Worm (Caenorhabditis elegans) whole organism, young adult: ENCODE results near the gene mat-2.

Experiments used
- B0019.2 ChIP-seq: fragments of 200-800 bp; sonication (Bioruptor generic); conservative IDR thresholded peaks from 2 replicates; pipeline ENCODE4 v1.3.6; 2022; ENCODE audit warnings: missing genetic modification reagents, missing genetic modification characterization, missing compliant biosample characterization
- B0035.1 ChIP-seq: sonication (generic microtip); optimal IDR thresholded peaks from 2 replicates; lab custom pipeline; 2016; ENCODE audit warnings: missing genetic modification characterization, mild to moderate bottlenecking, missing compliant biosample characterization, missing genotype, missing genetic modification reagents
- B0261.1 ChIP-seq: sonication (generic microtip); optimal IDR thresholded peaks from 2 replicates; lab custom pipeline; 2016; ENCODE audit warnings: mild to moderate bottlenecking, missing genetic modification characterization, moderate library complexity, missing compliant biosample characterization
- D2030.7 ChIP-seq: fragments of 200-800 bp; sonication (Bioruptor generic); IDR thresholded peaks from 2 replicates; pipeline ENCODE4 v1.3.6; 2022; ENCODE audit warnings: missing genetic modification reagents, missing genetic modification characterization, missing compliant biosample characterization
- F23B12.7 ChIP-seq: sonication (generic microtip); optimal IDR thresholded peaks from 2 replicates; lab custom pipeline; 2017; ENCODE audit warnings: missing genetic modification characterization, mild to moderate bottlenecking, missing compliant biosample characterization, antibody characterized with exemption, moderate library complexity; ENCODE audit not compliant: insufficient read depth
- F52B5.7 ChIP-seq: sonication (generic microtip); optimal IDR thresholded peaks from 2 replicates; lab custom pipeline; 2016; ENCODE audit warnings: mild to moderate bottlenecking, missing genetic modification characterization, missing compliant biosample characterization
- K11D2.4 ChIP-seq: fragments of 200-800 bp; sonication (Bioruptor generic); IDR thresholded peaks from 2 replicates; pipeline ENCODE4 v1.3.6; 2022; ENCODE audit warnings: missing genetic modification reagents, missing genetic modification characterization, missing compliant biosample characterization
- K12H6.12 ChIP-seq: fragments of 200-800 bp; sonication (Bioruptor generic); optimal IDR thresholded peaks from 2 replicates; lab custom pipeline; 2018; ENCODE audit warnings: mild to moderate bottlenecking, missing genetic modification characterization, missing compliant biosample characterization
- T07F8.4 ChIP-seq: sonication (generic microtip); optimal IDR thresholded peaks from 2 replicates; lab custom pipeline; 2016; ENCODE audit warnings: mild to moderate bottlenecking, missing genetic modification characterization, moderate library complexity, missing compliant biosample characterization
- Y67H2A.10 ChIP-seq: fragments of 200-800 bp; sonication (Bioruptor generic); conservative IDR thresholded peaks from 2 replicates; pipeline ENCODE4 v1.3.6; 2022; ENCODE audit warnings: missing genetic modification reagents, missing genetic modification characterization, missing compliant biosample characterization
- Y79H2A.3 ChIP-seq: fragments of 200-800 bp; sonication (Bioruptor generic); conservative IDR thresholded peaks from 2 replicates; pipeline ENCODE4 v1.3.6; 2022; ENCODE audit warnings: missing genetic modification reagents, missing genetic modification characterization, missing compliant biosample characterization
- aptf-2 ChIP-seq: fragments of 200-800 bp; sonication (Bioruptor generic); conservative IDR thresholded peaks from 2 replicates; pipeline ENCODE4 v1.3.6; 2022; ENCODE audit warnings: missing genetic modification reagents, missing genetic modification characterization, missing compliant biosample characterization
- athp-1 ChIP-seq: sonication (generic microtip); optimal IDR thresholded peaks from 2 replicates; lab custom pipeline; 2017; ENCODE audit warnings: mild to moderate bottlenecking, missing genetic modification characterization, missing compliant biosample characterization
- attf-6 ChIP-seq: fragments of 200-800 bp; sonication (Bioruptor generic); IDR thresholded peaks from 2 replicates; pipeline ENCODE4 v1.3.6; 2022; ENCODE audit warnings: missing genetic modification reagents, missing genetic modification characterization, missing compliant biosample characterization
- bed-2 ChIP-seq: fragments of 200-800 bp; sonication (Bioruptor generic); IDR thresholded peaks from 2 replicates; pipeline ENCODE4 v1.3.6; 2022; ENCODE audit warnings: missing genetic modification reagents, missing genetic modification characterization, missing compliant biosample characterization
- cebp-2 ChIP-seq: fragments of 200-800 bp; sonication (Bioruptor generic); IDR thresholded peaks from 2 replicates; pipeline ENCODE4 v1.3.6; 2022; ENCODE audit warnings: missing genetic modification characterization, missing compliant biosample characterization
- ceh-40 ChIP-seq: fragments of 200-800 bp; sonication (Bioruptor generic); IDR thresholded peaks from 2 replicates; pipeline ENCODE4 v1.3.6; 2022; ENCODE audit warnings: missing genetic modification characterization, missing compliant biosample characterization
- chd-7 ChIP-seq: sonication (generic microtip); optimal IDR thresholded peaks from 2 replicates; lab custom pipeline; 2016; ENCODE audit warnings: mild to moderate bottlenecking, missing genetic modification characterization, moderate library complexity, missing compliant biosample characterization
- dpff-1 ChIP-seq: sonication (generic microtip); optimal IDR thresholded peaks from 2 replicates; lab custom pipeline; 2017; ENCODE audit warnings: mild to moderate bottlenecking, missing genetic modification characterization, missing compliant biosample characterization
- efl-1 ChIP-seq: fragments of 150-350 bp; optimal IDR thresholded peaks from 2 replicates; lab custom pipeline; 2014; ENCODE audit warnings: missing biosample characterization, missing genetic modification reagents, missing genetic modification characterization
- egl-18 ChIP-seq: fragments of 200-800 bp; sonication (Bioruptor generic); IDR thresholded peaks from 2 replicates; pipeline ENCODE4 v1.3.6; 2022; ENCODE audit warnings: missing genetic modification reagents, missing genetic modification characterization, missing compliant biosample characterization
- egrh-3 ChIP-seq: fragments of 200-800 bp; sonication (Bioruptor generic); IDR thresholded peaks from 2 replicates; pipeline ENCODE4 v1.3.6; 2022; ENCODE audit warnings: missing genetic modification reagents, missing genetic modification characterization, missing compliant biosample characterization
- gei-17 ChIP-seq: fragments of 200-800 bp; sonication (Bioruptor generic); optimal IDR thresholded peaks from 2 replicates; lab custom pipeline; 2018; ENCODE audit warnings: mild to moderate bottlenecking, missing genetic modification characterization, missing compliant biosample characterization
- hlh-26 ChIP-seq: fragments of 200-800 bp; sonication (Bioruptor generic); conservative IDR thresholded peaks from 2 replicates; pipeline ENCODE4 v1.3.6; 2022; ENCODE audit warnings: missing genetic modification reagents, missing genetic modification characterization, missing compliant biosample characterization
- hrde-1 ChIP-seq: sonication (generic microtip); optimal IDR thresholded peaks from 2 replicates; lab custom pipeline; 2016; ENCODE audit warnings: missing genetic modification characterization, mild to moderate bottlenecking, missing compliant biosample characterization, moderate library complexity, missing genotype, missing genetic modification reagents, borderline replicate concordance
- hsf-1 ChIP-seq: fragments of 200-800 bp; sonication (Bioruptor generic); IDR thresholded peaks from 2 replicates; pipeline ENCODE4 v1.3.6; 2022; ENCODE audit warnings: missing genetic modification reagents, missing genetic modification characterization, missing compliant biosample characterization
- let-526 ChIP-seq: fragments of 200-800 bp; sonication (Bioruptor generic); IDR thresholded peaks from 2 replicates; pipeline ENCODE4 v1.3.6; 2022; ENCODE audit warnings: missing genetic modification reagents, missing genetic modification characterization, missing compliant biosample characterization
- lin-26 ChIP-seq: fragments of 200-800 bp; sonication (Bioruptor generic); IDR thresholded peaks from 2 replicates; pipeline ENCODE4 v1.3.6; 2022; ENCODE audit warnings: missing genetic modification reagents, missing genetic modification characterization, missing compliant biosample characterization
- lin-40 ChIP-seq: sonication (generic microtip); optimal IDR thresholded peaks from 2 replicates; lab custom pipeline; 2016; ENCODE audit warnings: missing genetic modification characterization, mild to moderate bottlenecking, missing compliant biosample characterization, missing genotype, missing genetic modification reagents
- lsl-1 ChIP-seq: fragments of 200-800 bp; sonication (Bioruptor generic); optimal IDR thresholded peaks from 2 replicates; lab custom pipeline; 2018; ENCODE audit warnings: mild to moderate bottlenecking, missing genetic modification characterization, moderate library complexity, missing compliant biosample characterization
- lsy-27 ChIP-seq: sonication (generic microtip); optimal IDR thresholded peaks from 2 replicates; lab custom pipeline; 2017; ENCODE audit warnings: missing genetic modification characterization, mild to moderate bottlenecking, missing compliant biosample characterization, antibody characterized with exemption, missing genotype, borderline replicate concordance; ENCODE audit not compliant: insufficient read depth
- madf-3 ChIP-seq: fragments of 200-800 bp; sonication (Bioruptor generic); IDR thresholded peaks from 2 replicates; pipeline ENCODE4 v1.3.6; 2022; ENCODE audit warnings: missing genetic modification reagents, missing genetic modification characterization, missing compliant biosample characterization
- madf-6 ChIP-seq: fragments of 200-800 bp; sonication (Bioruptor generic); IDR thresholded peaks from 2 replicates; pipeline ENCODE4 v1.3.6; 2022; ENCODE audit warnings: missing genetic modification reagents, missing genetic modification characterization, missing compliant biosample characterization
- madf-8 ChIP-seq: fragments of 200-800 bp; sonication (Bioruptor generic); conservative IDR thresholded peaks from 2 replicates; pipeline ENCODE4 v1.3.6; 2022; ENCODE audit warnings: missing genetic modification reagents, missing genetic modification characterization, missing compliant biosample characterization
- mcd-1 ChIP-seq: fragments of 200-800 bp; sonication (Bioruptor generic); IDR thresholded peaks from 2 replicates; pipeline ENCODE4 v1.3.6; 2022; ENCODE audit warnings: missing genetic modification reagents, missing genetic modification characterization, missing compliant biosample characterization
- mel-28 ChIP-seq: sonication (generic microtip); optimal IDR thresholded peaks from 2 replicates; lab custom pipeline; 2016; ENCODE audit warnings: borderline replicate concordance, mild to moderate bottlenecking, missing genetic modification characterization, missing compliant biosample characterization
- nhr-120 ChIP-seq: fragments of 200-800 bp; sonication (Bioruptor generic); IDR thresholded peaks from 2 replicates; pipeline ENCODE4 v1.3.6; 2022; ENCODE audit warnings: missing genetic modification characterization, missing compliant biosample characterization
- nhr-80 ChIP-seq: sonication (generic microtip); optimal IDR thresholded peaks from 2 replicates; lab custom pipeline; 2016; ENCODE audit warnings: missing genetic modification characterization, missing compliant biosample characterization
- pha-4 ChIP-seq: fragments of 150-350 bp; sonication (generic microtip); optimal IDR thresholded peaks from 2 replicates; lab custom pipeline; 2014; ENCODE audit warnings: missing biosample characterization, missing genetic modification reagents, missing genetic modification characterization
- rcor-1 ChIP-seq: fragments of 200-800 bp; sonication (Bioruptor generic); IDR thresholded peaks from 2 replicates; pipeline ENCODE4 v1.3.6; 2022; ENCODE audit warnings: missing genetic modification reagents, missing genetic modification characterization, missing compliant biosample characterization
- rpc-1 ChIP-seq, 2 experiments: fragments of 150-350 bp in 1 of 2; sonication (generic microtip) in 1 of 2; optimal IDR thresholded peaks; 2 replicates each; lab custom pipeline; 2014 to 2018; ENCODE audit warnings: missing biosample characterization in 1 of 2, missing genetic modification characterization in 1 of 2, missing genetic modification reagents in 1 of 2, missing genotype in 1 of 2
- sea-2 ChIP-seq: fragments of 200-800 bp; sonication (Bioruptor generic); IDR thresholded peaks from 2 replicates; pipeline ENCODE4 v1.3.6; 2022; ENCODE audit warnings: missing genetic modification characterization, missing compliant biosample characterization
- unc-130 ChIP-seq: sonication (generic microtip); optimal IDR thresholded peaks from 2 replicates; lab custom pipeline; 2016; ENCODE audit warnings: missing genetic modification reagents, missing genetic modification characterization, missing compliant biosample characterization
- zfh-2 ChIP-seq: fragments of 200-800 bp; sonication (Bioruptor generic); conservative IDR thresholded peaks from 2 replicates; pipeline ENCODE4 v1.3.6; 2022; ENCODE audit warnings: missing genetic modification reagents, missing genetic modification characterization, missing compliant biosample characterization
- ztf-25 ChIP-seq: fragments of 200-800 bp; sonication (Bioruptor generic); IDR thresholded peaks from 2 replicates; pipeline ENCODE4 v1.3.6; 2022; ENCODE audit warnings: missing genetic modification reagents, missing genetic modification characterization, missing compliant biosample characterization
- ztf-6 ChIP-seq: fragments of 200-800 bp; sonication (Bioruptor generic); IDR thresholded peaks from 2 replicates; pipeline ENCODE4 v1.3.6; 2022; ENCODE audit warnings: missing genetic modification reagents, missing genetic modification characterization, missing compliant biosample characterization

The mat-2 gene

ce11 chrII:11166414-11166813, 53.9 kb downstream of the mat-2 start:
- no peak for TF ChIP-seq K12H6.12 (tag; lab: Kevin White, UChicago)
- peak; percentile 30; the same call in 1 of the 2 replicates for TF ChIP-seq mcd-1 (GFP tag; lab: Robert Waterston, UW)
- no peak for TF ChIP-seq madf-3 (GFP tag; lab: Robert Waterston, UW)
- TF ChIP-seq D2030.7 = no peak
- TF ChIP-seq egrh-3 (GFP tag; lab: Robert Waterston, UW) = peak; percentile 40; the same call in 1 of the 2 replicates
- TF ChIP-seq rcor-1 (GFP tag; lab: Robert Waterston, UW) = no peak
- no peak for TF ChIP-seq F23B12.7 (tag; lab: Kevin White, UChicago)
- TF ChIP-seq zfh-2 (GFP tag; lab: Robert Waterston, UW) = peak; percentile 89
- no peak for TF ChIP-seq pha-4 (tag; lab: Kevin White, UChicago)
- TF ChIP-seq B0019.2 (GFP tag; lab: Robert Waterston, UW) = no peak
- no peak for TF ChIP-seq let-526 (GFP tag; lab: Robert Waterston, UW)
- TF ChIP-seq rpc-1 (optimal IDR thresholded peaks at IDR 0.05; lab: Kevin White, UChicago) = no peak
- no peak for TF ChIP-seq rpc-1 (tag; optimal IDR thresholded peaks at IDR 0.05; lab: Kevin White, UChicago)
- no peak for TF ChIP-seq lin-40 (tag; lab: Kevin White, UChicago)
- TF ChIP-seq ztf-6 (GFP tag; lab: Robert Waterston, UW) = no peak
- TF ChIP-seq lsl-1 (GFP tag; lab: Kevin White, UChicago) = no peak

- TF ChIP-seq B0261.1 (peak; percentile 40), bed-2 (peak; percentile 83), dpff-1 (peak; percentile 80), mel-28 (no peak), Y67H2A.10 (GFP tag; lab: Robert Waterston, UW) (no peak), gei-17 (GFP tag; lab: Kevin White, UChicago) (peak; percentile 39), F52B5.7 (tag; lab: Kevin White, UChicago) (no peak), madf-8 (peak; percentile 79), attf-6 (GFP tag; lab: Robert Waterston, UW) (peak; percentile 95), K11D2.4 (GFP tag; lab: Robert Waterston, UW) (0 out of 2 replicates have a peak, but pooled peaks have one; percentile 26), hsf-1 (GFP tag; lab: Robert Waterston, UW) (peak; percentile 69; the same call in 1 of the 2 replicates), nhr-120 (no peak), cebp-2 (GFP tag; lab: Robert Waterston, UW) (no peak), B0035.1 (tag; lab: Kevin White, UChicago) (no peak), ceh-40 (GFP tag; lab: Robert Waterston, UW) (no peak), madf-6 (GFP tag; lab: Robert Waterston, UW) (peak; percentile 92), hrde-1 (tag; lab: Kevin White, UChicago) (peak; percentile 84), athp-1 (peak; percentile 78), aptf-2 (GFP tag; lab: Robert Waterston, UW) (0 out of 2 replicates have a peak, but pooled peaks have one; percentile 51), sea-2 (GFP tag; lab: Robert Waterston, UW) (no peak), lin-26 (GFP tag; lab: Robert Waterston, UW) (peak; percentile 67; the same call in 1 of the 2 replicates), T07F8.4 (tag; lab: Kevin White, UChicago) (no peak), let-526 (GFP tag; lab: Robert Waterston, UW) (0 out of 2 replicates have a peak, but pooled peaks have one; percentile 65), nhr-80 (peak; percentile 1), rcor-1 (GFP tag; lab: Robert Waterston, UW) (peak; percentile 86), D2030.7 (peak; percentile 98), hlh-26 (GFP tag; lab: Robert Waterston, UW) (no peak), Y79H2A.3 (GFP tag; lab: Robert Waterston, UW) (no peak), lsy-27 (no peak), ztf-25 (GFP tag; lab: Robert Waterston, UW) (0 out of 2 replicates have a peak, but pooled peaks have one; percentile 75), unc-130 (GFP tag; lab: Kevin White, UChicago) (peak; percentile 54), egl-18 (GFP tag; lab: Robert Waterston, UW) (no peak), efl-1 (peak; percentile 49), chd-7 (tag; lab: Kevin White, UChicago) (peak; percentile 29)
Measured at ce11 chrII:11167039-11167438, 54.5 kb downstream of the mat-2 start.
